Fruit fly (Drosophila melanogaster): ENCODE data around the gene Grip75.

- TF ChIP-seq Myc (optimal IDR thresholded peaks at IDR 0.05) (no peak), insv (optimal IDR thresholded peaks at IDR 0.05) (no peak)
Observed at dm6 chr2L:10506557-10507252, 23.6 kb downstream of the Grip75 start, which contains the start of the genes Myo31DF and CG6094.
